Worm (Caenorhabditis elegans) whole organism, young adult: Measurements from ENCODE around the gene C28C12.12.

Source experiments
- B0019.2 ChIP-seq: fragments of 200-800 bp; sonication (Bioruptor generic); conservative IDR thresholded peaks from 2 replicates; pipeline ENCODE4 v1.3.6; 2022; ENCODE audit warnings: missing genetic modification reagents, missing genetic modification characterization, missing compliant biosample characterization
- D2030.7 ChIP-seq: fragments of 200-800 bp; sonication (Bioruptor generic); IDR thresholded peaks from 2 replicates; pipeline ENCODE4 v1.3.6; 2022; ENCODE audit warnings: missing genetic modification reagents, missing genetic modification characterization, missing compliant biosample characterization
- F22D6.2 ChIP-seq: sonication (generic microtip); optimal IDR thresholded peaks from 2 replicates; lab custom pipeline; 2016; ENCODE audit warnings: mild to moderate bottlenecking, missing genetic modification characterization, missing compliant biosample characterization
- F33H1.4 ChIP-seq: fragments of 200-800 bp; sonication (Bioruptor generic); IDR thresholded peaks from 2 replicates; pipeline ENCODE4 v1.3.6; 2022; ENCODE audit warnings: missing genetic modification reagents, missing genetic modification characterization, missing compliant biosample characterization
- F49E8.2 ChIP-seq: sonication (generic microtip); optimal IDR thresholded peaks from 3 replicates; lab custom pipeline; 2017; ENCODE audit warnings: missing genetic modification characterization, mild to moderate bottlenecking, missing compliant biosample characterization, antibody characterized with exemption, moderate library complexity; ENCODE audit not compliant: insufficient read depth
- F57A8.1 ChIP-seq: fragments of 200-800 bp; sonication (Bioruptor generic); optimal IDR thresholded peaks from 2 replicates; lab custom pipeline; 2018; ENCODE audit warnings: mild to moderate bottlenecking, missing genetic modification characterization, moderate library complexity, missing compliant biosample characterization
- K12H6.12 ChIP-seq: fragments of 200-800 bp; sonication (Bioruptor generic); optimal IDR thresholded peaks from 2 replicates; lab custom pipeline; 2018; ENCODE audit warnings: mild to moderate bottlenecking, missing genetic modification characterization, missing compliant biosample characterization
- Y79H2A.3 ChIP-seq: fragments of 200-800 bp; sonication (Bioruptor generic); conservative IDR thresholded peaks from 2 replicates; pipeline ENCODE4 v1.3.6; 2022; ENCODE audit warnings: missing genetic modification reagents, missing genetic modification characterization, missing compliant biosample characterization
- Y95B8A.8 ChIP-seq: fragments of 200-800 bp; sonication (Bioruptor generic); IDR thresholded peaks from 2 replicates; pipeline ENCODE4 v1.3.6; 2022; ENCODE audit warnings: missing genetic modification reagents, missing genetic modification characterization, missing compliant biosample characterization
- attf-6 ChIP-seq: fragments of 200-800 bp; sonication (Bioruptor generic); IDR thresholded peaks from 2 replicates; pipeline ENCODE4 v1.3.6; 2022; ENCODE audit warnings: missing genetic modification reagents, missing genetic modification characterization, missing compliant biosample characterization
- ccch-3 ChIP-seq: fragments of 200-800 bp; sonication (Bioruptor generic); optimal IDR thresholded peaks from 2 replicates; lab custom pipeline; 2018; ENCODE audit warnings: mild to moderate bottlenecking, missing genetic modification characterization, missing compliant biosample characterization
- ceh-100 ChIP-seq: fragments of 200-800 bp; sonication (Bioruptor generic); IDR thresholded peaks from 2 replicates; pipeline ENCODE4 v1.3.6; 2022; ENCODE audit warnings: missing genetic modification reagents, missing genetic modification characterization, missing compliant biosample characterization
- ceh-58 ChIP-seq: fragments of 200-800 bp; sonication (Bioruptor generic); IDR thresholded peaks from 2 replicates; pipeline ENCODE4 v1.3.6; 2022; ENCODE audit warnings: missing genetic modification characterization, missing compliant biosample characterization
- chd-7 ChIP-seq: sonication (generic microtip); optimal IDR thresholded peaks from 2 replicates; lab custom pipeline; 2016; ENCODE audit warnings: mild to moderate bottlenecking, missing genetic modification characterization, moderate library complexity, missing compliant biosample characterization
- die-1 ChIP-seq: sonication (generic microtip); optimal IDR thresholded peaks from 2 replicates; lab custom pipeline; 2016; ENCODE audit warnings: missing genotype, mild to moderate bottlenecking, missing genetic modification characterization, missing compliant biosample characterization
- dpff-1 ChIP-seq: sonication (generic microtip); optimal IDR thresholded peaks from 2 replicates; lab custom pipeline; 2017; ENCODE audit warnings: mild to moderate bottlenecking, missing genetic modification characterization, missing compliant biosample characterization
- efl-1 ChIP-seq: fragments of 150-350 bp; optimal IDR thresholded peaks from 2 replicates; lab custom pipeline; 2014; ENCODE audit warnings: missing biosample characterization, missing genetic modification reagents, missing genetic modification characterization
- egl-18 ChIP-seq: fragments of 200-800 bp; sonication (Bioruptor generic); IDR thresholded peaks from 2 replicates; pipeline ENCODE4 v1.3.6; 2022; ENCODE audit warnings: missing genetic modification reagents, missing genetic modification characterization, missing compliant biosample characterization
- egrh-3 ChIP-seq: fragments of 200-800 bp; sonication (Bioruptor generic); IDR thresholded peaks from 2 replicates; pipeline ENCODE4 v1.3.6; 2022; ENCODE audit warnings: missing genetic modification reagents, missing genetic modification characterization, missing compliant biosample characterization
- ekl-4 ChIP-seq: fragments of 200-800 bp; sonication (Bioruptor generic); IDR thresholded peaks from 2 replicates; pipeline ENCODE4 v1.3.6; 2022; ENCODE audit warnings: missing genetic modification reagents, missing genetic modification characterization, missing compliant biosample characterization
- ets-4 ChIP-seq: fragments of 200-800 bp; sonication (Bioruptor generic); optimal IDR thresholded peaks from 2 replicates; lab custom pipeline; 2018; ENCODE audit warnings: mild to moderate bottlenecking, missing genetic modification characterization, missing compliant biosample characterization
- fkh-3 ChIP-seq: sonication (generic microtip); optimal IDR thresholded peaks from 2 replicates; lab custom pipeline; 2016; ENCODE audit warnings: mild to moderate bottlenecking, missing genetic modification characterization, missing compliant biosample characterization
- hlh-12 ChIP-seq: sonication (generic microtip); optimal IDR thresholded peaks from 2 replicates; lab custom pipeline; 2016; ENCODE audit warnings: missing genetic modification characterization, missing compliant biosample characterization
- hlh-26 ChIP-seq: fragments of 200-800 bp; sonication (Bioruptor generic); conservative IDR thresholded peaks from 2 replicates; pipeline ENCODE4 v1.3.6; 2022; ENCODE audit warnings: missing genetic modification reagents, missing genetic modification characterization, missing compliant biosample characterization
- hmg-20 ChIP-seq: fragments of 200-800 bp; sonication (Bioruptor generic); IDR thresholded peaks from 2 replicates; pipeline ENCODE4 v1.3.6; 2022; ENCODE audit warnings: missing genetic modification reagents, missing genetic modification characterization, missing compliant biosample characterization
- hrde-1 ChIP-seq: sonication (generic microtip); optimal IDR thresholded peaks from 2 replicates; lab custom pipeline; 2016; ENCODE audit warnings: missing genetic modification characterization, mild to moderate bottlenecking, missing compliant biosample characterization, moderate library complexity, missing genotype, missing genetic modification reagents, borderline replicate concordance
- hsf-1 ChIP-seq: fragments of 200-800 bp; sonication (Bioruptor generic); IDR thresholded peaks from 2 replicates; pipeline ENCODE4 v1.3.6; 2022; ENCODE audit warnings: missing genetic modification reagents, missing genetic modification characterization, missing compliant biosample characterization
- let-607 ChIP-seq, 2 experiments: fragments of 200-800 bp in 1 of 2; sonication (Bioruptor generic) in 1 of 2; sonication (generic microtip) in 1 of 2; optimal IDR thresholded peaks; 2 replicates each; lab custom pipeline; 2016 to 2018; ENCODE audit warnings: mild to moderate bottlenecking in 2 of 2, missing compliant biosample characterization in 2 of 2, missing genetic modification characterization in 2 of 2, moderate library complexity in 2 of 2, missing genotype in 1 of 2
- lin-26 ChIP-seq: fragments of 200-800 bp; sonication (Bioruptor generic); IDR thresholded peaks from 2 replicates; pipeline ENCODE4 v1.3.6; 2022; ENCODE audit warnings: missing genetic modification reagents, missing genetic modification characterization, missing compliant biosample characterization
- lin-35 ChIP-seq, 3 experiments: fragments of 150-350 bp in 2 of 3; sonication (generic microtip) in 1 of 3; optimal IDR thresholded peaks; 2 replicates each; lab custom pipeline; 2014 to 2018; ENCODE audit warnings: missing biosample characterization in 3 of 3, missing genetic modification characterization in 3 of 3, missing genetic modification reagents in 3 of 3
- lin-40 ChIP-seq: sonication (generic microtip); optimal IDR thresholded peaks from 2 replicates; lab custom pipeline; 2016; ENCODE audit warnings: missing genetic modification characterization, mild to moderate bottlenecking, missing compliant biosample characterization, missing genotype, missing genetic modification reagents
- lsl-1 ChIP-seq: fragments of 200-800 bp; sonication (Bioruptor generic); optimal IDR thresholded peaks from 2 replicates; lab custom pipeline; 2018; ENCODE audit warnings: mild to moderate bottlenecking, missing genetic modification characterization, moderate library complexity, missing compliant biosample characterization
- lsy-27 ChIP-seq: sonication (generic microtip); optimal IDR thresholded peaks from 2 replicates; lab custom pipeline; 2017; ENCODE audit warnings: missing genetic modification characterization, mild to moderate bottlenecking, missing compliant biosample characterization, antibody characterized with exemption, missing genotype, borderline replicate concordance; ENCODE audit not compliant: insufficient read depth
- madf-3 ChIP-seq: fragments of 200-800 bp; sonication (Bioruptor generic); IDR thresholded peaks from 2 replicates; pipeline ENCODE4 v1.3.6; 2022; ENCODE audit warnings: missing genetic modification reagents, missing genetic modification characterization, missing compliant biosample characterization
- madf-6 ChIP-seq: fragments of 200-800 bp; sonication (Bioruptor generic); IDR thresholded peaks from 2 replicates; pipeline ENCODE4 v1.3.6; 2022; ENCODE audit warnings: missing genetic modification reagents, missing genetic modification characterization, missing compliant biosample characterization
- mel-28 ChIP-seq: sonication (generic microtip); optimal IDR thresholded peaks from 2 replicates; lab custom pipeline; 2016; ENCODE audit warnings: borderline replicate concordance, mild to moderate bottlenecking, missing genetic modification characterization, missing compliant biosample characterization
- nhr-90 ChIP-seq: sonication (generic microtip); optimal IDR thresholded peaks from 2 replicates; lab custom pipeline; 2016; ENCODE audit warnings: missing genotype, mild to moderate bottlenecking, missing genetic modification characterization, missing compliant biosample characterization
- pbrm-1 ChIP-seq: fragments of 200-800 bp; sonication (Bioruptor generic); IDR thresholded peaks from 2 replicates; pipeline ENCODE4 v1.3.6; 2022; ENCODE audit warnings: missing genetic modification reagents, missing genetic modification characterization, missing compliant biosample characterization
- rcor-1 ChIP-seq: fragments of 200-800 bp; sonication (Bioruptor generic); IDR thresholded peaks from 2 replicates; pipeline ENCODE4 v1.3.6; 2022; ENCODE audit warnings: missing genetic modification reagents, missing genetic modification characterization, missing compliant biosample characterization
- sdz-38 ChIP-seq: sonication (generic microtip); optimal IDR thresholded peaks from 2 replicates; lab custom pipeline; 2016; ENCODE audit warnings: missing genotype, missing genetic modification characterization, missing compliant biosample characterization
- snpc-1.1 ChIP-seq: sonication (generic microtip); optimal IDR thresholded peaks from 2 replicates; lab custom pipeline; 2017; ENCODE audit warnings: missing genetic modification characterization, mild to moderate bottlenecking, missing compliant biosample characterization, antibody characterized with exemption, moderate library complexity, missing genotype, missing genetic modification reagents; ENCODE audit not compliant: insufficient read depth
- snpc-1.3 ChIP-seq: sonication (generic microtip); optimal IDR thresholded peaks from 2 replicates; lab custom pipeline; 2017; ENCODE audit warnings: missing genetic modification characterization, mild to moderate bottlenecking, missing compliant biosample characterization, antibody characterized with exemption, moderate library complexity, missing genotype, missing genetic modification reagents; ENCODE audit not compliant: insufficient read depth
- sptf-2 ChIP-seq: fragments of 200-800 bp; sonication (Bioruptor generic); optimal IDR thresholded peaks from 2 replicates; lab custom pipeline; 2018; ENCODE audit warnings: mild to moderate bottlenecking, missing genetic modification characterization, missing compliant biosample characterization
- tbx-9 ChIP-seq: sonication (generic microtip); optimal IDR thresholded peaks from 2 replicates; lab custom pipeline; 2016; ENCODE audit warnings: borderline replicate concordance, missing genetic modification characterization, inconsistent platforms, missing compliant biosample characterization
- unc-62 ChIP-seq: fragments of 150-350 bp; optimal IDR thresholded peaks from 2 replicates; lab custom pipeline; 2014; ENCODE audit warnings: missing biosample characterization, missing genetic modification reagents, missing genetic modification characterization
- ztf-25 ChIP-seq: fragments of 200-800 bp; sonication (Bioruptor generic); IDR thresholded peaks from 2 replicates; pipeline ENCODE4 v1.3.6; 2022; ENCODE audit warnings: missing genetic modification reagents, missing genetic modification characterization, missing compliant biosample characterization
- ztf-6 ChIP-seq: fragments of 200-800 bp; sonication (Bioruptor generic); IDR thresholded peaks from 2 replicates; pipeline ENCODE4 v1.3.6; 2022; ENCODE audit warnings: missing genetic modification reagents, missing genetic modification characterization, missing compliant biosample characterization

Gene C28C12.12

DNA sequence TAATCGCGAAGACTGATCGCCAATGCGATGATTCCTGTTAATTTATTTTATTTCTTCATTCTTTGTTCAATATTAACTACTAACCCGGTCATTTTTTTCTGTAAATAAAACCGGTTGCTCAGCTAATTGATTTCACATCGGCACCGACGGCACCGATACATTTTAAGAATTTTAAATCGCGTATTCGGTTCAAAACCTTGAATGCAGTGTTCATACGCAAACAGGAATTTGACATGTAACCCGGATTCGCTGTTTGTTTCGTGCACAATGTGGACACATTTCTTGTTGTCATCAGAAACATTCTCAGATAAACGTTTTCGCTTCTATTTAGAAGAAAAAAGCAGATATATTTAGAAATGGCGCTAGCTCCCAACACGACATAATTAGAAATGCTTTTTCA, 3.8 kb upstream of the C28C12.12 start (continued):
- TF ChIP-seq rcor-1 (GFP tag; lab: Robert Waterston, UW), result peak; percentile 74
- TF ChIP-seq attf-6 (GFP tag; lab: Robert Waterston, UW), result peak; percentile 64
- TF ChIP-seq madf-6 (GFP tag; lab: Robert Waterston, UW), result peak; percentile 68
- TF ChIP-seq hlh-12 (tag; lab: Kevin White, UChicago), result no peak
- peak; percentile 19 for TF ChIP-seq die-1
- peak; percentile 55 for TF ChIP-seq F49E8.2 (tag; lab: Kevin White, UChicago)
- peak; percentile 80; the same call in 1 of the 2 replicates for TF ChIP-seq Y95B8A.8
- TF ChIP-seq nhr-90 (tag; lab: Kevin White, UChicago), result no peak
- no peak for TF ChIP-seq hmg-20
- TF ChIP-seq efl-1, result no peak
- no peak for TF ChIP-seq lin-35 (GFP tag; optimal IDR thresholded peaks at IDR 0.05; lab: Kevin White, UChicago)
- no peak for TF ChIP-seq hrde-1
- peak; percentile 51; the same call in 1 of the 2 replicates for TF ChIP-seq ekl-4 (GFP tag; lab: Robert Waterston, UW)
- peak; percentile 75 for TF ChIP-seq D2030.7
- 0 out of 2 replicates have a peak, but pooled peaks have one; percentile 58 for TF ChIP-seq madf-3 (GFP tag; lab: Robert Waterston, UW)
- TF ChIP-seq ccch-3 (GFP tag; lab: Kevin White, UChicago), result no peak
- TF ChIP-seq ceh-58 (GFP tag; lab: Robert Waterston, UW), result 0 out of 2 replicates have a peak, but pooled peaks have one; percentile 27
- TF ChIP-seq Y79H2A.3 (GFP tag; lab: Robert Waterston, UW), result peak; percentile 78; the same call in 1 of the 2 replicates
- TF ChIP-seq F57A8.1 (GFP tag; lab: Kevin White, UChicago), result no peak
- TF ChIP-seq F33H1.4, result peak; percentile 41
- no peak for TF ChIP-seq ets-4 (GFP tag; lab: Kevin White, UChicago)
- TF ChIP-seq unc-62 (GFP tag; lab: Kevin White, UChicago), result no peak
- no peak for TF ChIP-seq egl-18
- peak; percentile 64; the same call in 1 of the 2 replicates for TF ChIP-seq pbrm-1 (GFP tag; lab: Robert Waterston, UW)
- TF ChIP-seq ztf-6 (GFP tag; lab: Robert Waterston, UW), result no peak
- no peak for TF ChIP-seq sdz-38 (tag; lab: Kevin White, UChicago)

DNA sequence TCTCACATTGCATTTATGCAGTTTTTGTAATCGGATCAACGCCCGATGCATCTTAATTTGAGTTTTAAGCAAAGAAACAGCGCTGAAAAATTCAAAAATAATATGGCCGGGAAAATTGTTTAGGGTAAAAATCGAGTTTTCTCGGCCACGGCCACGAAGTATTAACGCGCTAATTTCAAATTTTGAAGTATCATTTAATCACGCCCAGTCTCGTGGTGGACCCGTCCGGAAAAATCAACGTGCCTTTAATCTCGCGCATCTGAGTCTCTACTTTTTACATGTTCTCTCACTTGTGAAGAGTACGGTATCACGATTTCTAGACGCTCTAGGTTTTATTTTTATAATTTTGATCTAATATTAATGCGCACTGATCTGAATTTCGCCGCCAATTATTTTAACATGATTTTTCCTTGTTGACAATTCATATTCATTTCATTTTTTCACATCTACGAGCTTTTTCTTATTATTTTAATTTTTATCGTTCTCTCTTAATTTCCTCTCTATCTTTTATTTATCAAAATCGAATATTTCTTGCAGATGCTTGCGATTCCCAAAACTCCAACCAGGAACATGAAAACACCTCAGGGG, 2.7 kb upstream of the C28C12.12 start, which contains the start of the genes acdh-13 and mesp-1:
Gene acdh-13 (minus strand): TSS at position 51 of the 588 bp plus-strand sequence.
Gene mesp-1 (plus strand): TSS at position 538 of the 588 bp plus-strand sequence.
- TF ChIP-seq hlh-26 (GFP tag; lab: Robert Waterston, UW) (no peak), fkh-3 (tag; lab: Kevin White, UChicago) (no peak), egrh-3 (GFP tag; lab: Robert Waterston, UW) (no peak), mel-28 (tag; lab: Kevin White, UChicago) (no peak), K12H6.12 (no peak), let-607 (tag; optimal IDR thresholded peaks at IDR 0.05; lab: Kevin White, UChicago) (no peak), snpc-1.1 (tag; lab: Kevin White, UChicago) (peak; percentile 40), ztf-6 (GFP tag; lab: Robert Waterston, UW) (no peak), chd-7 (tag; lab: Kevin White, UChicago) (no peak), lin-26 (GFP tag; lab: Robert Waterston, UW) (no peak), B0019.2 (peak; percentile 79), lin-40 (tag; lab: Kevin White, UChicago) (no peak), hsf-1 (peak; percentile 86), sptf-2 (GFP tag; lab: Kevin White, UChicago) (no peak), snpc-1.3 (tag; lab: Kevin White, UChicago) (peak; percentile 81), lsy-27 (tag; lab: Kevin White, UChicago) (no peak), ztf-25 (0 out of 2 replicates have a peak, but pooled peaks have one; percentile 44), lsl-1 (GFP tag; lab: Kevin White, UChicago) (peak; percentile 90), ceh-100 (GFP tag; lab: Robert Waterston, UW) (peak; percentile 43; the same call in 1 of the 2 replicates), tbx-9 (tag; lab: Kevin White, UChicago) (no peak), F22D6.2 (tag; lab: Kevin White, UChicago) (no peak), dpff-1 (tag; lab: Kevin White, UChicago) (no peak)
